Fruit fly (Drosophila melanogaster) whole organism, adult: Measurements from ENCODE around the gene TwdlQ.

Source experiments
- CG11617 ChIP-seq: fragments of 200-800 bp; sonication (Bioruptor generic); optimal IDR thresholded peaks from 2 replicates; lab custom pipeline; 2017; ENCODE audit warnings: mild to moderate bottlenecking, missing biosample characterization, missing genetic modification reagents, missing genetic modification characterization
- CG7045 ChIP-seq: fragments of 200-800 bp; sonication (Bioruptor generic); optimal IDR thresholded peaks from 2 replicates; lab custom pipeline; 2017; ENCODE audit warnings: missing biosample characterization, mild to moderate bottlenecking, missing genetic modification characterization
- CG7101 ChIP-seq: fragments of 200-800 bp; sonication (Bioruptor generic); optimal IDR thresholded peaks from 2 replicates; lab custom pipeline; 2018; ENCODE audit warnings: missing biosample characterization, mild to moderate bottlenecking, missing genetic modification characterization, moderate library complexity
- Hr96 ChIP-seq: fragments of 200-800 bp; sonication (Bioruptor generic); optimal IDR thresholded peaks from 2 replicates; lab custom pipeline; 2016; ENCODE audit warnings: missing biosample characterization, missing genetic modification characterization
- ovo ChIP-seq: fragments of 200-800 bp; sonication (Bioruptor generic); optimal IDR thresholded peaks from 2 replicates; lab custom pipeline; 2016; ENCODE audit warnings: missing biosample characterization, missing genetic modification characterization

DNA sequence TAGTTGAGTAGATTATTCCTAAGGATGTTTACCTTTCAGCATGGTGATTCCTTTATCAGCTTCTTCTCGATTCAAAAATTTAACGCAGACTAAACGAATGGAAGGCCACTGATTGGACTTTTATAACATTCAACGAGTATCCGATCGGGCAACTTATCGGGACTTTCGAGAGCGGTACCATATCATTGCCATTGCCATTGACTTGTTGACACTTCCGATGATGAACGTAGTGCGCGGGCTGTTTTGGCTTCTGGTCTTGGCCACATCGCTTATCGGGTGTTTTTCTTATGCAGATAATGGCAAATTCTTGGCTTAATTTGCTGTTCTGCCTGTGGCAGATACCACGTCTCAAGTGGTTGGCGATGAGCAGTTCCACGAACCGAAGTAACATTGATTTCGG, 42.8 kb upstream of the TwdlQ start, which contains the start of gene CG6403:
- no peak for TF ChIP-seq Hr96 (GFP tag; lab: Kevin White, UChicago)
- TF ChIP-seq ovo (GFP tag; lab: Kevin White, UChicago), result no peak
- TF ChIP-seq CG7045 (GFP tag; lab: Kevin White, UChicago), result no peak
- no peak for TF ChIP-seq CG11617 (GFP tag; lab: Kevin White, UChicago)
- TF ChIP-seq CG7101 (tag; lab: Kevin White, UChicago), result no peak
